Worm (Caenorhabditis elegans) whole organism, late embryonic: ENCODE data around the gene acs-21.
"Not testable (repeated sequence)": the region's sequence is repeated elsewhere in the genome, so short reads cannot be mapped to it uniquely, and the experiment has no call there.

Experiments
- C08G9.2 ChIP-seq: sonication (generic microtip); optimal IDR thresholded peaks from 2 replicates; lab custom pipeline; 2016; ENCODE audit warnings: mild to moderate bottlenecking, missing genetic modification characterization, moderate library complexity, missing compliant biosample characterization
- C38D4.7 ChIP-seq: fragments of 200-800 bp; sonication (Bioruptor generic); optimal IDR thresholded peaks from 2 replicates; lab custom pipeline; 2018; ENCODE audit warnings: mild to moderate bottlenecking, missing genetic modification characterization, moderate library complexity, missing compliant biosample characterization
- K02D7.2 ChIP-seq: sonication (generic microtip); optimal IDR thresholded peaks from 2 replicates; lab custom pipeline; 2017; ENCODE audit warnings: mild to moderate bottlenecking, missing genetic modification characterization, missing compliant biosample characterization
- Y22D7AL.16 ChIP-seq: sonication (generic microtip); optimal IDR thresholded peaks from 2 replicates; lab custom pipeline; 2016; ENCODE audit warnings: missing genetic modification characterization, missing compliant biosample characterization
- ama-1 ChIP-seq: fragments of 150-350 bp; optimal IDR thresholded peaks from 2 replicates; lab custom pipeline; 2014
- ceh-14 ChIP-seq: sonication (generic microtip); optimal IDR thresholded peaks from 2 replicates; lab custom pipeline; 2016; ENCODE audit warnings: missing genotype, missing genetic modification characterization, missing compliant biosample characterization
- ceh-19 ChIP-seq: fragments of 200-800 bp; sonication (Bioruptor generic); optimal IDR thresholded peaks from 2 replicates; lab custom pipeline; 2018; ENCODE audit warnings: mild to moderate bottlenecking, missing genetic modification characterization, missing compliant biosample characterization
- ceh-2 ChIP-seq: sonication (generic microtip); optimal IDR thresholded peaks from 2 replicates; lab custom pipeline; 2016; ENCODE audit warnings: missing genotype, missing genetic modification characterization, missing compliant biosample characterization
- ceh-22 ChIP-seq: sonication (generic microtip); optimal IDR thresholded peaks from 2 replicates; lab custom pipeline; 2017; ENCODE audit warnings: missing biosample characterization, missing genetic modification characterization
- ceh-24 ChIP-seq: sonication (generic microtip); optimal IDR thresholded peaks from 2 replicates; lab custom pipeline; 2016; ENCODE audit warnings: mild to moderate bottlenecking, missing genetic modification characterization, missing compliant biosample characterization
- ceh-31 ChIP-seq: sonication (generic microtip); optimal IDR thresholded peaks from 2 replicates; lab custom pipeline; 2016; ENCODE audit warnings: missing genetic modification characterization, missing compliant biosample characterization
- ceh-34 ChIP-seq: sonication (generic microtip); optimal IDR thresholded peaks from 2 replicates; lab custom pipeline; 2016; ENCODE audit warnings: mild to moderate bottlenecking, missing genetic modification characterization, missing compliant biosample characterization
- ceh-45 ChIP-seq: fragments of 200-800 bp; sonication (Bioruptor generic); IDR thresholded peaks from 2 replicates; pipeline ENCODE4 v1.3.6; 2022; ENCODE audit warnings: missing genetic modification reagents, missing genetic modification characterization, missing compliant biosample characterization
- ceh-48 ChIP-seq: sonication (generic microtip); optimal IDR thresholded peaks from 2 replicates; lab custom pipeline; 2016; ENCODE audit warnings: missing genetic modification characterization, inconsistent platforms, missing compliant biosample characterization
- ceh-6 ChIP-seq: fragments of 200-800 bp; sonication (Bioruptor generic); optimal IDR thresholded peaks from 2 replicates; lab custom pipeline; 2018; ENCODE audit warnings: mild to moderate bottlenecking, missing genetic modification characterization, missing compliant biosample characterization
- ceh-9 ChIP-seq: sonication (generic microtip); optimal IDR thresholded peaks from 2 replicates; lab custom pipeline; 2016; ENCODE audit warnings: mild to moderate bottlenecking, missing genetic modification characterization, inconsistent platforms, missing compliant biosample characterization
- dmd-4 ChIP-seq: sonication (generic microtip); optimal IDR thresholded peaks from 2 replicates; lab custom pipeline; 2016; ENCODE audit warnings: borderline replicate concordance, missing genetic modification characterization, missing compliant biosample characterization
- elt-2 ChIP-seq: sonication (generic microtip); optimal IDR thresholded peaks from 2 replicates; lab custom pipeline; 2016; ENCODE audit warnings: missing genetic modification reagents, missing genetic modification characterization, missing compliant biosample characterization
- elt-4 ChIP-seq: sonication (generic microtip); optimal IDR thresholded peaks from 2 replicates; lab custom pipeline; 2016; ENCODE audit warnings: missing genetic modification characterization, missing compliant biosample characterization
- fkh-6 ChIP-seq: sonication (generic microtip); optimal IDR thresholded peaks from 2 replicates; lab custom pipeline; 2016; ENCODE audit warnings: missing genetic modification characterization, missing compliant biosample characterization
- gmeb-2 ChIP-seq: sonication (generic microtip); optimal IDR thresholded peaks from 2 replicates; lab custom pipeline; 2016; ENCODE audit warnings: missing genetic modification characterization, inconsistent platforms, missing compliant biosample characterization
- hlh-13 ChIP-seq: fragments of 200-800 bp; sonication (Bioruptor generic); optimal IDR thresholded peaks from 2 replicates; lab custom pipeline; 2018; ENCODE audit warnings: mild to moderate bottlenecking, missing genetic modification characterization, missing compliant biosample characterization
- hlh-15 ChIP-seq: sonication (generic microtip); optimal IDR thresholded peaks from 2 replicates; lab custom pipeline; 2016; ENCODE audit warnings: missing genetic modification characterization, missing compliant biosample characterization
- lim-6 ChIP-seq: sonication (generic microtip); optimal IDR thresholded peaks from 2 replicates; lab custom pipeline; 2016; ENCODE audit warnings: missing genetic modification characterization, missing compliant biosample characterization
- nfya-1 ChIP-seq: sonication (generic microtip); optimal IDR thresholded peaks from 2 replicates; lab custom pipeline; 2017; ENCODE audit warnings: missing genetic modification characterization, mild to moderate bottlenecking, missing compliant biosample characterization, antibody characterized with exemption, moderate library complexity
- nhr-11 ChIP-seq: fragments of 150-350 bp; optimal IDR thresholded peaks from 2 replicates; lab custom pipeline; 2014; ENCODE audit warnings: missing biosample characterization, missing genetic modification characterization
- odd-2 ChIP-seq: sonication (generic microtip); optimal IDR thresholded peaks from 2 replicates; lab custom pipeline; 2017; ENCODE audit warnings: antibody characterized with exemption, mild to moderate bottlenecking, missing genetic modification characterization, missing compliant biosample characterization
- pag-3 ChIP-seq: sonication (generic microtip); optimal IDR thresholded peaks from 2 replicates; lab custom pipeline; 2016; ENCODE audit warnings: missing compliant biosample characterization, missing genetic modification characterization, borderline replicate concordance
- pha-4 ChIP-seq: fragments of 150-350 bp; optimal IDR thresholded peaks from 2 replicates; lab custom pipeline; 2018; ENCODE audit warnings: missing biosample characterization, missing genetic modification reagents, missing genetic modification characterization
- pros-1 ChIP-seq: fragments of 150-350 bp; optimal IDR thresholded peaks from 2 replicates; lab custom pipeline; 2014; ENCODE audit warnings: missing biosample characterization, missing genetic modification reagents, missing genetic modification characterization
- ref-2 ChIP-seq: sonication (generic microtip); optimal IDR thresholded peaks from 2 replicates; lab custom pipeline; 2016; ENCODE audit warnings: missing genetic modification characterization, missing compliant biosample characterization
- rnt-1 ChIP-seq: sonication (generic microtip); optimal IDR thresholded peaks from 2 replicates; lab custom pipeline; 2016; ENCODE audit warnings: missing genetic modification characterization, missing compliant biosample characterization
- sdc-2 ChIP-seq: sonication (generic microtip); optimal IDR thresholded peaks from 2 replicates; lab custom pipeline; 2016; ENCODE audit warnings: missing genotype, missing genetic modification characterization, missing compliant biosample characterization
- sox-2 ChIP-seq: fragments of 200-800 bp; sonication (Bioruptor generic); IDR thresholded peaks from 2 replicates; pipeline ENCODE4 v1.3.6; 2022; ENCODE audit warnings: missing genetic modification reagents, missing genetic modification characterization, missing compliant biosample characterization
- sox-4 ChIP-seq: sonication (generic microtip); optimal IDR thresholded peaks from 2 replicates; lab custom pipeline; 2017; ENCODE audit warnings: mild to moderate bottlenecking, missing genetic modification characterization, inconsistent platforms, missing compliant biosample characterization
- syd-9 ChIP-seq: sonication (generic microtip); optimal IDR thresholded peaks from 2 replicates; lab custom pipeline; 2016; ENCODE audit warnings: mild to moderate bottlenecking, missing genetic modification characterization, moderate library complexity, missing compliant biosample characterization
- tbx-7 ChIP-seq: sonication (generic microtip); optimal IDR thresholded peaks from 2 replicates; lab custom pipeline; 2016; ENCODE audit warnings: missing genotype, missing genetic modification characterization, missing compliant biosample characterization
- unc-3 ChIP-seq, 2 experiments: fragments of 200-800 bp in 1 of 2; sonication (Bioruptor generic) in 1 of 2; sonication (generic microtip) in 1 of 2; conservative IDR thresholded peaks in 1 of 2; optimal IDR thresholded peaks in 1 of 2; 2 replicates each; pipeline versions ENCODE4 v1.3.6 to Lab custom; 2016 to 2022; ENCODE audit warnings: missing compliant biosample characterization in 2 of 2, missing genetic modification characterization in 2 of 2, missing genetic modification reagents in 1 of 2
- unc-42 ChIP-seq: sonication (generic microtip); optimal IDR thresholded peaks from 2 replicates; lab custom pipeline; 2016; ENCODE audit warnings: missing genotype, missing genetic modification characterization, missing compliant biosample characterization
- unc-55 ChIP-seq: sonication (generic microtip); optimal IDR thresholded peaks from 2 replicates; lab custom pipeline; 2017; ENCODE audit warnings: missing biosample characterization, missing genetic modification reagents, missing genetic modification characterization
- zip-5 ChIP-seq: sonication (generic microtip); optimal IDR thresholded peaks from 2 replicates; lab custom pipeline; 2016; ENCODE audit warnings: missing genetic modification characterization, missing compliant biosample characterization
- ztf-16 ChIP-seq: sonication (generic microtip); optimal IDR thresholded peaks from 2 replicates; lab custom pipeline; 2017; ENCODE audit warnings: missing genetic modification characterization, missing compliant biosample characterization

The acs-21 gene

ce11 chrV:3058996-3059395, 29.9 kb upstream of the acs-21 start, which contains the start of gene str-244:
Gene str-244, minus strand, starts transcription at chrV:3059096.
- no peak for TF ChIP-seq elt-4 (tag; lab: Kevin White, UChicago)
- TF ChIP-seq odd-2 (tag; lab: Kevin White, UChicago), result no peak
- TF ChIP-seq ceh-6 (GFP tag; lab: Kevin White, UChicago), result no peak
- no peak for TF ChIP-seq ceh-22 (tag; lab: Kevin White, UChicago)
- TF ChIP-seq ama-1 (lab: Kevin White, UChicago), result no peak
- TF ChIP-seq sox-2 (GFP tag; lab: Robert Waterston, UW), result no peak
- TF ChIP-seq K02D7.2 (tag; lab: Kevin White, UChicago), result no peak
- no peak for TF ChIP-seq unc-3 (GFP tag; conservative IDR thresholded peaks at IDR 0.05; lab: Robert Waterston, UW)
- no peak for TF ChIP-seq unc-3 (tag; optimal IDR thresholded peaks at IDR 0.05; lab: Kevin White, UChicago)
- no peak for TF ChIP-seq Y22D7AL.16
- TF ChIP-seq dmd-4 (tag; lab: Kevin White, UChicago), result no peak
- no peak for TF ChIP-seq sox-4 (tag; lab: Kevin White, UChicago)
- no peak for TF ChIP-seq ceh-2 (tag; lab: Kevin White, UChicago)
- no peak for TF ChIP-seq unc-55
- no peak for TF ChIP-seq C38D4.7
- TF ChIP-seq ceh-9, result no peak
- no peak for TF ChIP-seq pros-1 (tag; lab: Kevin White, UChicago)

DNA sequence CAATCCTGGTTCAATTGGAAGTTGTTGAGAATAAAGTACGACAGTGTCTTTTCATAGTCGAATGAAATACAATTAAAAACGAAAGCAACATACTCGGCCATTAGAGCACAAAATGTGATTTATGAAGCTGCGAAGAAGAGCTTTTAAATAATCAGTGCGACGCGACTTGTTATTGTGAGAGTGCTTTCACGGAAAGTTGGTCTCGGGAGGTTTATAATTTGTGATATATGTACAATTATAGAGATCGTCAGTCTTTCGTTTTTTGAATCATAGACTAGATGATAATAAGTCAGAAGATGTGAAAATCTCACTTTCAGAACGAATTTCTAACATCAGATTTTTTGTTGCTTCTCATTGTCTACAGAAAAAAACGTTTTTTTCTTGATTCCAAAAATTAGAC, 26.8 kb upstream of the acs-21 start, which contains the start of gene srt-15:
Gene srt-15 (minus strand): TSS at position 101 of the 400 bp plus-strand sequence.
- TF ChIP-seq sdc-2 (tag; lab: Kevin White, UChicago) (no peak), tbx-7 (tag; lab: Kevin White, UChicago) (no peak), hlh-15 (tag; lab: Kevin White, UChicago) (no peak), ceh-34 (tag; lab: Kevin White, UChicago) (no peak), fkh-6 (tag; lab: Kevin White, UChicago) (no peak), elt-2 (tag; lab: Kevin White, UChicago) (no peak), zip-5 (no peak), hlh-13 (GFP tag; lab: Kevin White, UChicago) (no peak), dmd-4 (tag; lab: Kevin White, UChicago) (no peak), unc-42 (no peak)

DNA sequence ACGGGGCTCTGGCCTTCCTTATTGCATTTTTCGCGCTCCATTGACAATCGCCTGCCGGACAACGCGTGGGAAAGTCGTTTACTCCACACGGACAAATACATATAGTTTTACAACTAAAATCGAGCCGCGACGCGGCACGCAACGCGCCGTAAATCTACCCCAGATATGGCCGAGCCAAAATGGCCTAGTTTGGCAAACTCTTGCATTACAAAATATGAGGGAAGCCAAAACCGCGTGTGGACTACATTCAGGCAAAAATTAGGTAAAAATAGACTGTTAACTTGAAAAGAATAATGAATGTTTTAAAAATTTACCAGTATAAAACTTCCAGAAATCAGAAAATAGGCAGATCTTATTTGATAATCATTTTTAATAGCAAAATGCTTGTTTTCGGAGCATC, 24.4 kb upstream of the acs-21 start, which contains the start of gene srt-16:
Gene srt-16 (minus strand): TSS at position 101 of the 400 bp plus-strand sequence.
- not testable (repeated sequence) for TF ChIP-seq ceh-31 (tag; lab: Kevin White, UChicago); hlh-13 (GFP tag; lab: Kevin White, UChicago); lim-6

- TF ChIP-seq ceh-31 (tag; lab: Kevin White, UChicago) (no peak), ceh-24 (no peak), K02D7.2 (tag; lab: Kevin White, UChicago) (no peak), ztf-16 (no peak), ceh-34 (tag; lab: Kevin White, UChicago) (no peak), pha-4 (tag; lab: Kevin White, UChicago) (no peak), dmd-4 (tag; lab: Kevin White, UChicago) (no peak), zip-5 (no peak), C08G9.2 (tag; lab: Kevin White, UChicago) (no peak), hlh-15 (tag; lab: Kevin White, UChicago) (no peak)
- TF ChIP-seq, all 69 proteins: peak for 0
Observed at ce11 chrV:3065928-3066327, 22.9 kb upstream of the acs-21 start, which contains the start of gene srh-185. Gene srh-185, plus strand, starts transcription at chrV:3066228.

- TF ChIP-seq ref-2 (tag; lab: Kevin White, UChicago), result no peak
- no peak for TF ChIP-seq unc-42
- TF ChIP-seq sdc-2 (tag; lab: Kevin White, UChicago), result no peak
- no peak for TF ChIP-seq elt-2 (tag; lab: Kevin White, UChicago)
- TF ChIP-seq pha-4 (tag; lab: Kevin White, UChicago), result no peak
- no peak for TF ChIP-seq ceh-48
- no peak for TF ChIP-seq ceh-24
- TF ChIP-seq hlh-13 (GFP tag; lab: Kevin White, UChicago), result no peak
- TF ChIP-seq nhr-11 (tag; lab: Kevin White, UChicago), result no peak
- TF ChIP-seq rnt-1 (tag; lab: Kevin White, UChicago), result no peak
- TF ChIP-seq ceh-19, result no peak
- no peak for TF ChIP-seq ceh-34 (tag; lab: Kevin White, UChicago)
- no peak for TF ChIP-seq gmeb-2 (tag; lab: Kevin White, UChicago)
- TF ChIP-seq syd-9, result no peak
- TF ChIP-seq nfya-1 (tag; lab: Kevin White, UChicago), result no peak
- TF ChIP-seq ceh-45 (GFP tag; lab: Robert Waterston, UW), result no peak
- no peak for TF ChIP-seq pag-3
- TF ChIP-seq ceh-22 (tag; lab: Kevin White, UChicago), result no peak
- TF ChIP-seq sox-2 (GFP tag; lab: Robert Waterston, UW), result no peak
- no peak for TF ChIP-seq ceh-14 (tag; lab: Kevin White, UChicago)
Observed at ce11 chrV:3069101-3069500, 19.8 kb upstream of the acs-21 start, which contains the start of gene str-40. Gene str-40, minus strand, starts transcription at chrV:3069201.
